Worm (Caenorhabditis elegans): ENCODE results near the gene K07F5.12.

K07F5.12 gene

DNA sequence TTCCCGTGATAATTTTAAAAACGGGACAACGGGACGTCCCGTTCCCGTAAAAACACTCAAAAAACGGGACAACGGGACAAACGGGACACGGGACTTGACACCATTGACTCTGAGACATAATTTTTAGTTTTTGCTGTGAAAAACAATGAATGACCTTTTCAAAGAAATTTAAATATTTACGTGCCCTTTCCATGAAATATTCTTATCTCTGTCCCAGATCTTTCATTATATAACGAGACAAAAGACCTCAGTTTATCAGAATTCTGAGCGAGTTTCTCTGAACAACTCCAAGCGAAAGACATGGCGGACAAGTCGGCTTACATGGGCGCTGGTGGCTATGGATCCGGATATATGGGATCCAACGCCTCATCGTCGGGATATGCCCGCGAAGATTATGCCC lies 12.1 kb upstream of the K07F5.12 start, which contains the start of gene nspd-2:
nspd-2 (plus strand) TSS at position 301 of the 400 bp plus-strand sequence.
- TF ChIP-seq unc-62 (GFP tag; optimal IDR thresholded peaks at IDR 0.05 in 1 of 2): peak in 1 of 2 experiments; percentile 71
- TF ChIP-seq unc-62 (tag; optimal IDR thresholded peaks at IDR 0.05): no peak
- no peak for TF ChIP-seq saeg-2 (GFP tag; IDR thresholded peaks at IDR 0.05)

DNA sequence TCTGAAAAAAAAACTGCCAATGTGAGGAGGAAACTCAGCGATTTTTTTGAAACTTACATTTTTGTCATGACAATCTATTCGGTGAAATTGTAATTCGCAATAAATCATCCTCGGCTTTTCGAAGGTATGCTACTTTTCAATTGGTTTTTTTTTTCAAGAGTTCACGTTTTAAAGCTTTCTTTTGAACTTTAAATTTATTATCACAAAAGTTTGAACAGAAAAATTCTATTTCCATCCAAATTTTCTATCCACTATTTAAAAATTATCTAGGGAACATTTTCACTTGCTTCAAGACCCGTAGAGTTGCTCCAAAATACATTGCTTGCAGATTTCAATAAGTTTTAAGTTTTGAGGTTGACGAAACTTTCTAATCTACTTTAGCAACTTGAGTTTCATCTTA lies 9.2 kb upstream of the K07F5.12 start, which contains the start of gene K07F5.6:
K07F5.6 (minus strand) TSS at position 101 of the 400 bp plus-strand sequence.
- no peak for TF ChIP-seq dpl-1 (GFP tag; optimal IDR thresholded peaks at IDR 0.05)
- TF ChIP-seq dve-1 (tag; optimal IDR thresholded peaks at IDR 0.05; ENCODE audit: insufficient read depth): no peak
- no peak for TF ChIP-seq lin-1 (GFP tag; IDR thresholded peaks at IDR 0.05)
- TF ChIP-seq ceh-32 (tag; optimal IDR thresholded peaks at IDR 0.05; ENCODE audit: poor library complexity): no peak
- no peak for TF ChIP-seq nhr-6 (tag; optimal IDR thresholded peaks at IDR 0.05)
- no peak for TF ChIP-seq pha-4 (GFP tag; IDR thresholded peaks at IDR 0.05)
- TF ChIP-seq pha-4 (tag; optimal IDR thresholded peaks at IDR 0.05): no peak
- no peak for TF ChIP-seq hmg-1.1 (GFP tag; IDR thresholded peaks at IDR 0.05)
- no peak for TF ChIP-seq ceh-20 (GFP tag; IDR thresholded peaks at IDR 0.05)
- no peak for TF ChIP-seq hlh-30 (tag; optimal IDR thresholded peaks at IDR 0.05; ENCODE audit: insufficient read depth)
- TF ChIP-seq hif-1 (tag; optimal IDR thresholded peaks at IDR 0.05): no peak

DNA sequence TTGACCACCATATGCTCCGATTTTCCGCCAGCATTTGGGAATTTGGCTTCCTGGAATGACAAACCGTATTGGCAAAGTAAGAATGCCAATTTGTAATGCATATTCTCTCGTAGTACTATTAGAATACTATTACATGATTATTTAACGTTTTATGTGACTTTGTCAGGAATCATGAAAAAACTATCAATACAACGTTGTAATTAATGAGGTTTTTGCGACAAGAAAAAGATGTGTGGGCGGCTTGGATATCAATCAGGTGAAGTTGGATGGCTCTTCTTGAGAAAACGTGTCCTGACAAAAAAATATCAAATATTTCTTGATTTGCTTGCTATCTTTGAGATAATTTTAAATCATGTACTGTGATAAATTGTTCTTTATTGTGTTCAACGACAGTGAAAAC lies 7.7 kb upstream of the K07F5.12 start, which contains the start of gene K07F5.7:
K07F5.7 (minus strand) TSS at position 101 of the 400 bp plus-strand sequence.
- TF ChIP-seq aha-1 (tag): peak; percentile 64
- no peak for TF ChIP-seq pqm-1 (tag; optimal IDR thresholded peaks at IDR 0.05)
- no peak for TF ChIP-seq D1046.2 (GFP tag; IDR thresholded peaks at IDR 0.05)
- no peak for TF ChIP-seq hmg-1.1 (GFP tag; IDR thresholded peaks at IDR 0.05)

DNA sequence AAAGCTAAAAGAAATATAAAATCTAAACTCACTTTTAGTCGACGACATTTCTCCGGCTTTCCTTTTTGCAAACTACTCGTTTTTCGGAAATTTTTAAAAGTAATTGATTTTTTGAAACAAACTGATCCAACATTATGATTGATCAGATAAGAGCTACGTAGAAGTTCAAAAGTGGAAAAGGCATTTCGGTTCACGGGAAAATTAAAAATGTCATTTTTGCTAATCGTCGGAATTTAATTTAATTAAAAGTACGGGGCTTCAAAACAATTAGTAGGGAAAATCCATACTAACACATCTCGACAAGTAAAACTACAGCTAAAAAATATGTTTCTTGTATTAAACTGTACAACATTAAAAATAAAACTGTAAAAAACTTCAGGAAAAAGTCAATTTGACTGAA lies 6.2 kb upstream of the K07F5.12 start, which contains the start of gene K07F5.8:
K07F5.8 (minus strand) TSS at position 101 of the 400 bp plus-strand sequence.
- no peak for TF ChIP-seq pqm-1 (tag; optimal IDR thresholded peaks at IDR 0.05)
- no peak for TF ChIP-seq zag-1 (tag; optimal IDR thresholded peaks at IDR 0.05)
- no peak for TF ChIP-seq skn-1 (tag; optimal IDR thresholded peaks at IDR 0.05)
- TF ChIP-seq dmd-6 (GFP tag; IDR thresholded peaks at IDR 0.05): no peak
- no peak for TF ChIP-seq zfp-2 (tag; optimal IDR thresholded peaks at IDR 0.05)
- no peak for TF ChIP-seq madf-9 (GFP tag; conservative IDR thresholded peaks at IDR 0.05)
- TF ChIP-seq daf-12 (tag; optimal IDR thresholded peaks at IDR 0.05): no peak
- no peak for TF ChIP-seq saeg-2 (GFP tag; IDR thresholded peaks at IDR 0.05)
- no peak for TF ChIP-seq jun-1 (tag; optimal IDR thresholded peaks at IDR 0.05)
- no peak for TF ChIP-seq mes-2 (tag; optimal IDR thresholded peaks at IDR 0.05; ENCODE audit: poor library complexity, severe bottlenecking)
- no peak for TF ChIP-seq zip-11 (GFP tag; IDR thresholded peaks at IDR 0.05)
- no peak for TF ChIP-seq daf-19 (GFP tag; conservative IDR thresholded peaks at IDR 0.05)
- no peak for TF ChIP-seq ZK546.5 (tag; optimal IDR thresholded peaks at IDR 0.05)
- no peak for TF ChIP-seq dmd-9 (GFP tag; IDR thresholded peaks at IDR 0.05)
- TF ChIP-seq ces-1 (GFP tag; optimal IDR thresholded peaks at IDR 0.05): no peak
- no peak for TF ChIP-seq dpl-1 (GFP tag; optimal IDR thresholded peaks at IDR 0.05)
- TF ChIP-seq lin-13 (GFP tag; optimal IDR thresholded peaks at IDR 0.05): no peak
- TF ChIP-seq php-3 (GFP tag; IDR thresholded peaks at IDR 0.05): no peak
- TF ChIP-seq unc-130 (GFP tag; optimal IDR thresholded peaks at IDR 0.05): no peak

DNA sequence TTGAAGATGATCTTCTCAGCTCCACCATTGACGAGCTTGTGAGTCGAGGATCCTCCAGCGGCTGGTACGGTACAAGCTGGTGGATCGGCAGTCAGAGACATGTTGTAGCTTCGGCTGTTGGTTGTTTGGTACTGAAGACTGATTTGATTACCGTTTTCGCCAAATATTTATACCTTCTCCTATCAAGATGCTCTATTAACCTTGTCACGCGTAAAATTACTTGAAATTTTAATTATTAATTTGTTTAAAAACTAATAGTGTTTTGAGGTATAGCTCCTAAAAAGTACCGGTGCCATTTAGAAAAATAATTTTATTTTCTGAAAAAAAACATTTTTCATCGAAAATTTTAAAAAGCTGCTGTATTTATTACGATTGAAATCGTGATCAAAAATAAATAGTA lies 4.9 kb upstream of the K07F5.12 start, which contains the start of gene ssp-10:
ssp-10 (minus strand) TSS at position 101 of the 400 bp plus-strand sequence.
- no peak for TF ChIP-seq ceh-32 (tag; optimal IDR thresholded peaks at IDR 0.05; ENCODE audit: poor library complexity)
- no peak for TF ChIP-seq F37D6.2 (tag; optimal IDR thresholded peaks at IDR 0.05)
- TF ChIP-seq rbr-2 (tag; optimal IDR thresholded peaks at IDR 0.05): no peak
- no peak for TF ChIP-seq hlh-11 (tag; optimal IDR thresholded peaks at IDR 0.05)
- no peak for TF ChIP-seq nhr-42 (GFP tag; IDR thresholded peaks at IDR 0.05)
- TF ChIP-seq unc-39 (tag; optimal IDR thresholded peaks at IDR 0.05): no peak
- TF ChIP-seq lim-7 (GFP tag; IDR thresholded peaks at IDR 0.05): no peak
- no peak for TF ChIP-seq zag-1 (tag; optimal IDR thresholded peaks at IDR 0.05)
- no peak for TF ChIP-seq spr-1 (tag; optimal IDR thresholded peaks at IDR 0.05)
- TF ChIP-seq ZK337.2 (GFP tag; IDR thresholded peaks at IDR 0.05): no peak
- no peak for TF ChIP-seq ztf-7 (tag; optimal IDR thresholded peaks at IDR 0.05)
